Fruit fly (Drosophila melanogaster) S2 (cell line): ENCODE results near the gene CG6683.

Experiments used
- CG8478 ChIP-seq: fragments of >200 bp; optimal IDR thresholded peaks from 2 replicates; lab custom pipeline; 2018
- CTCF ChIP-seq, 2 experiments: fragments of >200 bp; optimal IDR thresholded peaks; 2 replicates each; lab custom pipeline; 2018

The CG6683 gene

dm6 chr3L:8514768-8515167, at the start of gene CG6683:
TSS of gene CG6683 (minus strand) at chr3L:8514921.
- TF ChIP-seq CTCF (optimal IDR thresholded peaks at IDR 0.05; lab: Kevin White, UChicago) (no peak), CG8478 (no peak)

DNA sequence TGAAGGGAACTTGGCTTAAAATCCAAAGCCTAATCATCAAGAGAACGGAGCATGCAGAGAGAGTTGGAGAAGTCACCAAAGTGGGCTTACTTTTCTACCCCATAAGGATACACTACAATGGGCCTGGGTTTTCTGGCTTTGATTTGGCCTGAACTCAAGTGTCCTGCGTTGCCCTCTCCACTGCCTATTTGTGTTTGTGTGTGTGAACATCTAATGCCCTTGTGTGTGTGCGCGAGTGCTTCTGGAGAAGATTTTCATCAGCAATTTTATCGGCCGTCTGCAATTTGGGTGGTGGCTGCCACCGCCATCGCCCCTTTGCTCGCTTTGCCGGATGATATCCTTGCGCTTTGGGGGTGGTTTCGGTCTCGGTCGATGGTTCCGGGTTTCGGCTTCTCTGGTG, 45.9 kb upstream of the CG6683 start:
- TF ChIP-seq CTCF (optimal IDR thresholded peaks at IDR 0.05; lab: Kevin White, UChicago) (no peak), CG8478 (no peak)

DNA sequence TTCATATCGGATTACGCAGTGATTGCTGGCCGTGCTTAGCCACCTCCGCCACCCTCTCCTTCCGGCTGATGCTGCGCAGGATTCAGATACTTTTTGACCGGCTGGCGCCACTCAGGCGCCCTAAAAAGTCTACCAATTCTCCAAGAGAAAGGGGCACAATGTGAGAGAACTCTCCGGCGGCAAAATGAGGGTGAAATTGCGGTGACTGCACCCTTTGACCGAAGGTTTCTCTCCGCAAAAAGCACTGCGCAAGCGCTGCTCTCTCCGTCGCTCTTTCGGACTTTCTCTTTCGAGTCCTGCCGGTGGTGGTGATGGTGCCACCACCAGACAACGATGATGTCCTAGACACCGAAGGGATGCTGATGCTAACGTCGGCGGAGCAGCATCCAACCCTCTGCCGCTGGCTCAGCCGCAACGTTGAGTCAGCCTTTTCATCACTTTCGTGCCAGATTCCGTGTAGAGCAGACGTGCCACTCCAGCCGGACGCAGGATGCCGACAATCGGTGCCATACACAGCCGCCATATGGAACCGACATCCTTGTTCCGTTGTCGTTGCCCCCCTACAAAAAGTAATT, 45.1 kb upstream of the CG6683 start:
- TF ChIP-seq CG8478 (no peak), CTCF (optimal IDR thresholded peaks at IDR 0.05; lab: Kevin White, UChicago) (no peak)

DNA sequence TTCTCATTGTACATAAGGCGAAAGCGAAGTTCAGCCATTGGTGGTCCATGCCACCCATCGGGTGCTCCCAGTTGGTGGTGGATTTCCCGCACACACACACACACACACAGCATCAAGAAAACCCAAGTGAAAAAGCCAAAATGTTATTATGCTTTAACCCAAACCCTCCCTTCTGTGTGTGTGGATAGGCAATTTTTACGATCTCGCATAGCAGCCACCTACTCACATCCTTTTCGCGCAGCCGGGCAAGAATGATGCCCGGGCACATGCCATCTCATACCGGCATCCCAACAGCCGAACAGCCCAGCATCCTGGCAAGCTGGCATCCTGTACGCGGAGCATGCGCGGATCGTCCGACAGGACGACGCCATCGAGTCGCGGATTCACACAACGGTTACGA, 42.3 kb upstream of the CG6683 start:
- TF ChIP-seq CTCF (optimal IDR thresholded peaks at IDR 0.05; lab: Kevin White, UChicago) = no peak
- no peak for TF ChIP-seq CG8478

- TF ChIP-seq CTCF (optimal IDR thresholded peaks at IDR 0.05; lab: Kevin White, UChicago) (no peak), CG8478 (no peak)
These were observed 39.4 kb upstream of the CG6683 start for dm6 chr3L:8554024-8554642.

dm6 chr3L:8553125-8553524, 38.4 kb upstream of the CG6683 start:
- TF ChIP-seq CG8478 (no peak), CTCF (optimal IDR thresholded peaks at IDR 0.05; lab: Kevin White, UChicago) (no peak)

DNA sequence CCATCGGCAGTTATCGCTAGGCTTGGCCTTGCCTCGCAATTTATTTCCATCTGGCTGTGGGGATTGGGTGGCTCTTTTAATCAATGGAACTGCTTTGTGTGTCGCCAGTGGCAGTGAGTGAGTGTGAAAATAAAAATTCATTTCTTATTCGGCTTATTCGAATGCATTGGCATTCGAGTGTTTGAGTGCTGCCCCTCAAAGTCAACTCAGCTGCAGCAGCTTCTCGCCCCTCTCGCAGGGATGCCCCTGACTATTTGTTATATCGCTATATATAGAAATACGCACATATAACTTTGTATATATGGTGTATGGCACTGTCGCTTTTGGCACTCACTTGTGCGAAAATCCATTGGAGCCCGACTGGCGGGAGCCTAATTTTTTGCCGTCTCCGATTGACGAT, 36.1 kb upstream of the CG6683 start:
- TF ChIP-seq CTCF (optimal IDR thresholded peaks at IDR 0.05; lab: Kevin White, UChicago) (no peak), CG8478 (no peak)

- no peak for TF ChIP-seq CTCF (optimal IDR thresholded peaks at IDR 0.05; lab: Kevin White, UChicago)
- no peak for TF ChIP-seq CG8478
These were observed 34.6 kb upstream of the CG6683 start for dm6 chr3L:8549183-8549890.

DNA sequence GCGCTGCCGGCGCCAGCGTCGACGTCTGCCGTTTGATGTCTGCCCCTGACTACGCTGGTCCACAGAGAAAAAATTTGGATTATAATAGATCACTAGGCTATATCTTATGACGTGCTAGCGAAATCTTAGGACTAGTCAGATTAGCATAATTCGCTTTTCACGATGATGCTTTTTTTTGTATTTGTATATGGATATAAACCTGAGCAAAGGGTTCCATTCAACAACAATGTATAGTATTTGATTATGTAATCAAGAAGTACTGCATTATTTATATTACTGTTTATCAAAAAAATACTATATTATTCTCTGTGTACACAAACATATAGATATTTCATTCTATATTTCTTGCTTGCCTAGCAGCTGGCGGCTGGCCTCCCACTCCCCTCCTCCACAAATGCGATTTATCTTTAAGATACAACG, 32.4 kb upstream of the CG6683 start:
- no peak for TF ChIP-seq CTCF (optimal IDR thresholded peaks at IDR 0.05; lab: Kevin White, UChicago)
- TF ChIP-seq CG8478 = no peak

DNA sequence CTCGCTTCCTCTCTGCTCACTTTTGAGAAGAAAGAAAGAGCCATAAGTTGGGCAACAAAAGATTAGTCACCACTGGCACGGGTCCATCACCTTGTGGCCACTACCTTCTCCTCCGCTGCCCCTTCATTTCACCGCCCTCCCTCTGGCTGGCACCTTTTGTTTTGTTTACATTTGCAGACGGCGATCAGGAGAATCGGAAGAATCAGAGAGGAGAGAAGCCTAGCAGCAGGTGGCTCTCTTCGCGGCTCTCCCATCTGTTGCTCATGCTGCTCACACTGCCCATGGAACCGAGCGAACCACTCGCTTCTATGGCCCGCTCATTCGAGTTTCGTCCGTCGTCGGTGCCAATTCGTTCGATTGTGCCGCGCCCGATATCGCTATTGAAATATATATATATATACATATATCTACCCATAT, 31.6 kb upstream of the CG6683 start:
- no peak for TF ChIP-seq CG8478
- TF ChIP-seq CTCF (optimal IDR thresholded peaks at IDR 0.05; lab: Kevin White, UChicago) = no peak

dm6 chr3L:8545473-8545872, 30.8 kb upstream of the CG6683 start:
- TF ChIP-seq CG8478 = no peak
- TF ChIP-seq CTCF (optimal IDR thresholded peaks at IDR 0.05; lab: Kevin White, UChicago) = no peak

DNA sequence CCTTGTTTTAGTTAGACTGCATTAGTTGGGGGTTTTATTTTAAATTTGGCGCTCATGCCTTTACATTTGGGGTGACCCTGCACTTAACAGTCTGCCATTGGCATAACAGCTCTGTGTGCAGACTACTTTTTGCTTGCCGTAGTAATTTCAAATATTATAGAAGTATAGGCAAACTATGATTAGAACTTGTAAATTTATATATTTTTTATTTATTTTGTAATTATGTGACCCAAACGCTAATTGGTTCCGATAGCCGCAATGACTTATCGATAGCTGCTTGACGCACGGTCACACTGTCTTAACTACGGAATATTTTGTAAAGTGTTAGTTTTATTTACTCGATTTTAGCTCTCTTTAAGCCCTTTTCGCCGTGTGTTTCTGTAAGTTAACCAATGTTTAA, 30.0 kb upstream of the CG6683 start, which contains the start of gene rhea:
Gene rhea (plus strand): TSS at position 292 of the 400 bp plus-strand sequence.
- TF ChIP-seq CG8478 = no peak
- TF ChIP-seq CTCF (optimal IDR thresholded peaks at IDR 0.05; lab: Kevin White, UChicago) = no peak

- no peak for TF ChIP-seq CTCF (optimal IDR thresholded peaks at IDR 0.05; lab: Kevin White, UChicago)
- no peak for TF ChIP-seq CG8478
These were observed 29.1 kb upstream of the CG6683 start for dm6 chr3L:8543866-8544265.

DNA sequence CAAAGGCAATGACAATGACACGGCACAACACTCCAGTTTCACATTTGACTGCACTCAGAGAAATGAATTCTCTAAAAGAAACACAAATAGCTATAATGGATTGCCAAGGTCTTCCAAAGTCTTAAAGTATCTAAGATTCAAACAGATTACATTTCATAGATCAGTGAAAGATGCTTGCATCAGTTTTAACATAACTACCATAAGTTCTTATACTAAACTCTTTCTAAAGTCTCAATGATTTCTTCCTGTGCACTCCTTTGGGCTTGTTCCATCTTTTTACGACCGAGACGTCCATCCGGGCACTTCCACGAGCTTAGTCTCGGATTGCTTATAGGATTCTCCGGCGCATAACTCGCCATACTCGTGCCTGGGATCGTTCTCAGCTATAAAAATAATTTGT, 27.5 kb upstream of the CG6683 start:
- TF ChIP-seq CTCF (optimal IDR thresholded peaks at IDR 0.05; lab: Kevin White, UChicago) (no peak), CG8478 (no peak)

DNA sequence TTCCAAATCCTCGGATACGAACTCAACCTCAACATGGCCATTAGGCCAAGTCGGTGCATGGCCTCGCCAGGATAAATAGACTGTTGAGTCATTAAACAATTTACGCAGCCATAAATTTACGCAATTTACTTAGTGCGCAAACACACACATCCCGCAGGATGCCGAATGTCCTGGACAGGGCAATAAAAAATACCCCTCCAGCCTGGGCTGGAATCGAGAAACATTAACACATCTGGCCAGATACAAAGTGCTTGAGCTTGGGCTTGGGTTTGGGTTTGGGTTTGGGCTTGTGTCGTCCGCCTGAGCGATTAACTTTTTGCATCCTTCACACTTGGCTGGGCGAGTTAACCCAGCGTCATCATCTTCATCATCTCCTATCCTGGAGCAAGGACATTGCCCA, 26.9 kb upstream of the CG6683 start:
- TF ChIP-seq CG8478 (no peak), CTCF (optimal IDR thresholded peaks at IDR 0.05; lab: Kevin White, UChicago) (no peak)

dm6 chr3L:8540509-8540908, 25.8 kb upstream of the CG6683 start:
- TF ChIP-seq CTCF (optimal IDR thresholded peaks at IDR 0.05; lab: Kevin White, UChicago) (no peak), CG8478 (no peak)
